Worm (Caenorhabditis elegans): ENCODE measurements around the gene B0393.7.

The B0393.7 gene

DNA sequence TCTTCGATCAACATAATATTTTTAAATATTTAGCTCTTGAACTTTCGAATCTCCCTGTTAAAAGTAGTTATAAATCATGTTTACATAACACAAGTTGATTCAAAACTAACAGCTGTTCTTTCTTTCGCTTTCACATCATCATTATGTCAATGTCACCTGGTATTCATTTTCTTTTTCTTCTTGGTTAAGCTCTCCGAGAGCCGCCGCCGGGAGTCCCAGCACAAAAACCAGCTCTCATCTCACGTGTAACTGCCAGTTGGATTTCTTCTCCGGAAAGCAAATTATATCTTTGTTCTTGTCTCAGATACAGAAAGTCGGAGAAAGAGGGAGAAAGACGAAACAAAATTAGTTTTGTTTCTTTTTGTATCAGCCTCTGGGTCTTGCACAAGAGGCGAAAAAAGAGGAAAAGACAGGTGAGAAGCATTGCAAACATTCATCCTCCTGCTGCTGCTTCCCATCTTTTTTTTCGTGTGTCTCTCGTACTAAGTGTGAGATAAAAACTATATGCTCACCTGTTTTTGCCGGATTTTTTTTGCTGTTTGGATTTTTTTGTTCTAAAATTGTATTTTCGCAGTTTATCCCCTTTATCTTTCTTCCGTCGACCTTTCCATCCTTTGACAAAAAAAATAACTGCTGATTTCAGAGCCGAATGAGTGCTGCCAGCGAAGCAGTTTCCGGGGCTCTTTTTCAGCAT is 46.5 kb downstream of the B0393.7 start, which contains the start of gene F17C8.3:
Gene F17C8.3, plus strand, starts transcription at position 644 of the 694 bp plus-strand sequence.
- TF ChIP-seq unc-120 (tag; optimal IDR thresholded peaks at IDR 0.05; ENCODE audit: poor library complexity, severe bottlenecking) (peak; percentile 26), blmp-1 (tag; optimal IDR thresholded peaks at IDR 0.05) (no peak), hlh-1 (tag; optimal IDR thresholded peaks at IDR 0.05) (peak; percentile 69)
